Worm (Caenorhabditis elegans): ENCODE measurements around the gene tebp-2.

tebp-2 gene

DNA sequence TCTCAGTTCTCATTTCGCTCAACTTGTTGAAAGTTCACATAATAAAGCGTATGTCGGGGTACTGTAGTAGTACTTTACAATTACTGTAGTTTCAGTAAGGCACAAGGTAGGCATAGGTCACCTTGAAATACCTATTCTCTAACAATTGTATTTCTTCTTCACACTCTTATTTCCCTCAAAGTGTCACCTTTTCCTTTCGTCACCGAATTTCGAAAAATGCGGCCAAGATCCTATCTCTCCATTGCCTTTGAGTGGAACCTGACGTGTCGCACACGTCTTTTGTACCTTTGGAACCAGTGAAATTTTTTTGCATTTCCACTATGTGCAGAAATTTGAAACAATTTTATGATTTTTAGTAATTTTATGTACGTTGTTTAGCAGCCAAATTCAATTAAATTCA, 22.9 kb downstream of the tebp-2 start (continued):
- no peak for TF ChIP-seq sox-4 (tag; optimal IDR thresholded peaks at IDR 0.05)
- TF ChIP-seq nhr-85 (tag): peak; percentile 69
- TF ChIP-seq fos-1 (tag; optimal IDR thresholded peaks at IDR 0.05): no peak
- TF ChIP-seq aha-1 (tag; optimal IDR thresholded peaks at IDR 0.05): no peak
- TF ChIP-seq ceh-88 (GFP tag; IDR thresholded peaks at IDR 0.05): no peak
- TF ChIP-seq pqm-1 (tag; optimal IDR thresholded peaks at IDR 0.05): no peak
- peak; percentile 76 for TF ChIP-seq blmp-1 (tag; optimal IDR thresholded peaks at IDR 0.05)
- TF ChIP-seq nhr-20 (tag; optimal IDR thresholded peaks at IDR 0.05): no peak
- TF ChIP-seq nhr-84 (tag; optimal IDR thresholded peaks at IDR 0.05): no peak
- no peak for TF ChIP-seq mab-9 (GFP tag; IDR thresholded peaks at IDR 0.05)
- no peak for TF ChIP-seq unc-98 (GFP tag; IDR thresholded peaks at IDR 0.05)
- TF ChIP-seq hlh-4 (tag; optimal IDR thresholded peaks at IDR 0.05): no peak
- TF ChIP-seq ceh-82 (tag; optimal IDR thresholded peaks at IDR 0.05): no peak
- TF ChIP-seq unc-86 (tag; optimal IDR thresholded peaks at IDR 0.05): no peak
- peak; percentile 33 for TF ChIP-seq mep-1 (tag; optimal IDR thresholded peaks at IDR 0.05)
- no peak for TF ChIP-seq C16A3.4 (tag; optimal IDR thresholded peaks at IDR 0.05)
- TF ChIP-seq ztf-4 (tag; optimal IDR thresholded peaks at IDR 0.05): no peak
- TF ChIP-seq vab-15 (tag; optimal IDR thresholded peaks at IDR 0.05): no peak
- TF ChIP-seq skn-1 (tag; optimal IDR thresholded peaks at IDR 0.05): no peak
- TF ChIP-seq nhr-28 (tag; optimal IDR thresholded peaks at IDR 0.05): no peak
- TF ChIP-seq nhr-77 (tag; optimal IDR thresholded peaks at IDR 0.05): no peak
- TF ChIP-seq sup-37 (GFP tag; optimal IDR thresholded peaks at IDR 0.05): no peak
- TF ChIP-seq ceh-90 (tag; optimal IDR thresholded peaks at IDR 0.05): no peak
- no peak for TF ChIP-seq mdl-1 (tag; optimal IDR thresholded peaks at IDR 0.05)
- no peak for TF ChIP-seq lir-3 (tag; optimal IDR thresholded peaks at IDR 0.05; ENCODE audit: poor library complexity)

DNA sequence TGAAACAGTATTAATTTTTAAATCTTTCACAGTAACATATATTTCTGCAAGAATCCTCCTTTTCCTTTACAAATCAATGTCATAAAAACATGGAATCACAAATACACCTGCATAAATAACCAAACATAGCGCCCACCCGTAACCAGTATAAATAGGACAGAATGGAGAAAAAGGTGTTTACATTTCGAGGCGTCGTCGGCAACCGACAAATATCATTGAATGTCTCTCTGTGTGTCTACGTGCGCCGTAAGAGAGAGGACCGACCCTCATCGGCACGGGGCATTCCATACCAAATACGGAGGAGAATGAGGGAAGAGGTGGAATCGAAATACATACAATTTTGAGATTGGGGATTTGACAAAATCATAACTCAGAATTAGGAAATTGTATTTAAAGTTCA, 23.7 kb downstream of the tebp-2 start:
- peak; percentile 71 for TF ChIP-seq mep-1 (tag; optimal IDR thresholded peaks at IDR 0.05)
- peak; percentile 62 for TF ChIP-seq snu-23 (GFP tag; optimal IDR thresholded peaks at IDR 0.05)
- TF ChIP-seq ces-1 (GFP tag; optimal IDR thresholded peaks at IDR 0.05): no peak
- peak; percentile 45 for TF ChIP-seq blmp-1 (tag; optimal IDR thresholded peaks at IDR 0.05)
- TF ChIP-seq nhr-71 (tag; optimal IDR thresholded peaks at IDR 0.05): peak; percentile 41
- TF ChIP-seq nhr-47 (tag; optimal IDR thresholded peaks at IDR 0.05): peak; percentile 1
- TF ChIP-seq swsn-7 (tag; optimal IDR thresholded peaks at IDR 0.05): peak; percentile 35
- peak; percentile 2 for TF ChIP-seq nhr-20 (tag; optimal IDR thresholded peaks at IDR 0.05)
- TF ChIP-seq lin-35 (GFP tag; optimal IDR thresholded peaks at IDR 0.05): no peak
- TF ChIP-seq C16A3.4 (tag; optimal IDR thresholded peaks at IDR 0.05): peak; percentile 26
- peak; percentile 67 for TF ChIP-seq snpc-4 (tag; optimal IDR thresholded peaks at IDR 0.05)
- no peak for TF ChIP-seq tbx-2 (tag; optimal IDR thresholded peaks at IDR 0.05)
- peak; percentile 36 for TF ChIP-seq nhr-85 (tag)
- TF ChIP-seq zip-4 (GFP tag; optimal IDR thresholded peaks at IDR 0.05): no peak
- TF ChIP-seq efl-1 (optimal IDR thresholded peaks at IDR 0.05): no peak
- peak in 1 of 2 experiments; percentile 88 for TF ChIP-seq efl-1 (GFP tag; optimal IDR thresholded peaks at IDR 0.05 in 1 of 2)

DNA sequence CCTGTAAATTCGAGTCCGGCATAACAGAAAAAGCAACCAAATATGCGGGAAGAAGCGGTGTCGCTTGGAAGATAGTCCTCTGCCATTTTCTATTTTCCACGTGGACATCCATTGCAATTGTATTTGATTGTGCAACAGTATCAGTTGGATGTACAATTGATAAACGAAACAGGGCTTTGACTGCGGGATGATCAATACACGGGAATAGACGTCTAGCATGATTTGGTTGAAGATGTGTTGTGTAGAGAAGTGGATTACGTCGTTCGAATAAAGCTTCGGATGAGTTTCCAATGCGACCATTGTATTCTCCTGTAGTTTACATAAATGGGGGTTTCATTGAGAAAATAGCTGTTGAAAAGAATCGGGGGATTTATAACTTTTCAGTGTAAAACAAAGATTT, 31.3 kb downstream of the tebp-2 start:
- TF ChIP-seq lsy-2 (tag; optimal IDR thresholded peaks at IDR 0.05): no peak
- TF ChIP-seq vab-15 (tag; optimal IDR thresholded peaks at IDR 0.05): no peak
- no peak for TF ChIP-seq fkh-4 (tag; optimal IDR thresholded peaks at IDR 0.05; ENCODE audit: borderline replicate concordance)
- no peak for TF ChIP-seq dpl-1 (GFP tag; optimal IDR thresholded peaks at IDR 0.05)
- TF ChIP-seq efl-1 (optimal IDR thresholded peaks at IDR 0.05): no peak
- peak in 1 of 2 experiments; percentile 79 for TF ChIP-seq efl-1 (GFP tag; optimal IDR thresholded peaks at IDR 0.05 in 1 of 2)

ce11 chrIV:5574033-5574432, 32.6 kb downstream of the tebp-2 start, which contains the start of gene T12E12.6:
Gene T12E12.6, minus strand, starts transcription at chrIV:5574133.
- no peak for TF ChIP-seq ceh-63 (GFP tag; optimal IDR thresholded peaks at IDR 0.05)
- no peak for TF ChIP-seq nhr-76 (tag; optimal IDR thresholded peaks at IDR 0.05)
- TF ChIP-seq C16A3.4 (tag; optimal IDR thresholded peaks at IDR 0.05): no peak
- TF ChIP-seq isw-1 (GFP tag; IDR thresholded peaks at IDR 0.05): no peak
- TF ChIP-seq nhr-47 (tag; optimal IDR thresholded peaks at IDR 0.05): no peak
- TF ChIP-seq ama-1 (optimal IDR thresholded peaks at IDR 0.05): no peak
- no peak for TF ChIP-seq fos-1 (tag; optimal IDR thresholded peaks at IDR 0.05)
- TF ChIP-seq ceh-82 (tag; optimal IDR thresholded peaks at IDR 0.05): no peak
- no peak for TF ChIP-seq fkh-8 (tag; optimal IDR thresholded peaks at IDR 0.05)
- no peak for TF ChIP-seq snu-23 (GFP tag; optimal IDR thresholded peaks at IDR 0.05)
- no peak for TF ChIP-seq nhr-20 (tag; optimal IDR thresholded peaks at IDR 0.05)
- TF ChIP-seq unc-30 (tag; optimal IDR thresholded peaks at IDR 0.05): no peak
- TF ChIP-seq jun-1 (tag; optimal IDR thresholded peaks at IDR 0.05): no peak
- TF ChIP-seq unc-86 (tag; optimal IDR thresholded peaks at IDR 0.05): no peak
- TF ChIP-seq nhr-85 (tag): no peak
- TF ChIP-seq nhr-12 (tag; optimal IDR thresholded peaks at IDR 0.05): no peak
- TF ChIP-seq ces-1 (GFP tag; optimal IDR thresholded peaks at IDR 0.05): no peak
- TF ChIP-seq efl-1 (optimal IDR thresholded peaks at IDR 0.05): no peak
- TF ChIP-seq efl-1 (GFP tag; optimal IDR thresholded peaks at IDR 0.05 in 1 of 2): no peak
- TF ChIP-seq ceh-90 (tag; optimal IDR thresholded peaks at IDR 0.05): no peak
